Worm (Caenorhabditis elegans): ENCODE data around the gene clik-1.

clik-1 gene

ce11 chrV:6784853-6785492, 16.4 kb upstream of the clik-1 start, which contains the start of the genes spn-4 and spe-39:
TSS of gene spn-4 (minus strand) at chrV:6784903.
TSS of gene spe-39 (plus strand) at chrV:6785451.
- TF ChIP-seq F13C5.2 (tag; optimal IDR thresholded peaks at IDR 0.05) (peak; percentile 71), tbx-11 (GFP tag; IDR thresholded peaks at IDR 0.05) (no peak), sea-1 (GFP tag; conservative IDR thresholded peaks at IDR 0.05) (0 out of 2 replicates have a peak, but pooled peaks have one; percentile 56), ets-7 (tag; optimal IDR thresholded peaks at IDR 0.05) (peak; percentile 26), ceh-13 (GFP tag; optimal IDR thresholded peaks at IDR 0.05) (peak; percentile 3)

ce11 chrV:6783044-6783625, 14.6 kb upstream of the clik-1 start:
- no peak for TF ChIP-seq pes-1 (GFP tag; IDR thresholded peaks at IDR 0.05)
- TF ChIP-seq aly-1 (tag; optimal IDR thresholded peaks at IDR 0.05) = no peak
- TF ChIP-seq ama-1 (optimal IDR thresholded peaks at IDR 0.05) = no peak
- no peak for TF ChIP-seq tra-4 (tag; optimal IDR thresholded peaks at IDR 0.05)
- TF ChIP-seq B0310.2 (tag; optimal IDR thresholded peaks at IDR 0.05) = no peak
- no peak for TF ChIP-seq sea-1 (GFP tag; conservative IDR thresholded peaks at IDR 0.05)
- no peak for TF ChIP-seq ceh-13 (GFP tag; optimal IDR thresholded peaks at IDR 0.05)
- no peak for TF ChIP-seq ceh-36 (tag; optimal IDR thresholded peaks at IDR 0.05)
- no peak for TF ChIP-seq hmbx-1 (tag; optimal IDR thresholded peaks at IDR 0.05)
- no peak for TF ChIP-seq flt-1 (GFP tag; IDR thresholded peaks at IDR 0.05)
- TF ChIP-seq tbx-37 (GFP tag; conservative IDR thresholded peaks at IDR 0.05) = no peak
- TF ChIP-seq ets-7 (tag; optimal IDR thresholded peaks at IDR 0.05) = no peak
- TF ChIP-seq hnd-1 (tag; optimal IDR thresholded peaks at IDR 0.05) = no peak
- TF ChIP-seq F13C5.2 (tag; optimal IDR thresholded peaks at IDR 0.05) = no peak
- TF ChIP-seq hmg-4 (GFP tag; optimal IDR thresholded peaks at IDR 0.05) = no peak
- TF ChIP-seq scrt-1 (GFP tag; IDR thresholded peaks at IDR 0.05) = no peak
- no peak for TF ChIP-seq tbx-11 (GFP tag; IDR thresholded peaks at IDR 0.05)

ce11 chrV:6782260-6782659, 13.7 kb upstream of the clik-1 start:
- TF ChIP-seq tbx-37 (GFP tag; conservative IDR thresholded peaks at IDR 0.05) (no peak), tra-4 (tag; optimal IDR thresholded peaks at IDR 0.05) (no peak), hmg-4 (GFP tag; optimal IDR thresholded peaks at IDR 0.05) (no peak), hmbx-1 (tag; optimal IDR thresholded peaks at IDR 0.05) (no peak), F13C5.2 (tag; optimal IDR thresholded peaks at IDR 0.05) (no peak), ceh-13 (GFP tag; optimal IDR thresholded peaks at IDR 0.05) (no peak), pes-1 (GFP tag; IDR thresholded peaks at IDR 0.05) (no peak), ceh-36 (tag; optimal IDR thresholded peaks at IDR 0.05) (no peak)

- TF ChIP-seq tbx-37 (GFP tag; conservative IDR thresholded peaks at IDR 0.05) (no peak), ceh-36 (tag; optimal IDR thresholded peaks at IDR 0.05) (no peak), aly-1 (tag; optimal IDR thresholded peaks at IDR 0.05) (no peak), flt-1 (GFP tag; IDR thresholded peaks at IDR 0.05) (no peak), ceh-13 (GFP tag; optimal IDR thresholded peaks at IDR 0.05) (no peak), ets-7 (tag; optimal IDR thresholded peaks at IDR 0.05) (no peak), ama-1 (optimal IDR thresholded peaks at IDR 0.05) (no peak), pes-1 (GFP tag; IDR thresholded peaks at IDR 0.05) (no peak), scrt-1 (GFP tag; IDR thresholded peaks at IDR 0.05) (no peak), hmbx-1 (tag; optimal IDR thresholded peaks at IDR 0.05) (no peak), tra-4 (tag; optimal IDR thresholded peaks at IDR 0.05) (no peak), F13C5.2 (tag; optimal IDR thresholded peaks at IDR 0.05) (no peak), sea-1 (GFP tag; conservative IDR thresholded peaks at IDR 0.05) (no peak), B0310.2 (tag; optimal IDR thresholded peaks at IDR 0.05) (no peak), tbx-11 (GFP tag; IDR thresholded peaks at IDR 0.05) (no peak)
Measured at ce11 chrV:6780676-6781075, 12.1 kb upstream of the clik-1 start.

ce11 chrV:6780166-6780565, 11.6 kb upstream of the clik-1 start, which contains the start of gene ZC404.15:
TSS of gene ZC404.15 (plus strand) at chrV:6780466.
- TF ChIP-seq scrt-1 (GFP tag; IDR thresholded peaks at IDR 0.05) = no peak
- no peak for TF ChIP-seq sea-1 (GFP tag; conservative IDR thresholded peaks at IDR 0.05)
- no peak for TF ChIP-seq hmbx-1 (tag; optimal IDR thresholded peaks at IDR 0.05)
- no peak for TF ChIP-seq hnd-1 (tag; optimal IDR thresholded peaks at IDR 0.05)
- no peak for TF ChIP-seq ceh-13 (GFP tag; optimal IDR thresholded peaks at IDR 0.05)
- no peak for TF ChIP-seq ceh-36 (tag; optimal IDR thresholded peaks at IDR 0.05)
- no peak for TF ChIP-seq tbx-37 (GFP tag; conservative IDR thresholded peaks at IDR 0.05)
- no peak for TF ChIP-seq F13C5.2 (tag; optimal IDR thresholded peaks at IDR 0.05)
- no peak for TF ChIP-seq ets-7 (tag; optimal IDR thresholded peaks at IDR 0.05)
- no peak for TF ChIP-seq flt-1 (GFP tag; IDR thresholded peaks at IDR 0.05)
- TF ChIP-seq aly-1 (tag; optimal IDR thresholded peaks at IDR 0.05) = no peak
- TF ChIP-seq tra-4 (tag; optimal IDR thresholded peaks at IDR 0.05) = no peak
- TF ChIP-seq ama-1 (optimal IDR thresholded peaks at IDR 0.05) = no peak
- TF ChIP-seq tbx-11 (GFP tag; IDR thresholded peaks at IDR 0.05) = no peak
- no peak for TF ChIP-seq B0310.2 (tag; optimal IDR thresholded peaks at IDR 0.05)
- no peak for TF ChIP-seq pes-1 (GFP tag; IDR thresholded peaks at IDR 0.05)
- no peak for TF ChIP-seq hmg-4 (GFP tag; optimal IDR thresholded peaks at IDR 0.05)

ce11 chrV:6778457-6778856, 9.9 kb upstream of the clik-1 start:
- TF ChIP-seq ceh-13 (GFP tag; optimal IDR thresholded peaks at IDR 0.05) = no peak
- TF ChIP-seq tra-4 (tag; optimal IDR thresholded peaks at IDR 0.05) = no peak
- no peak for TF ChIP-seq sea-1 (GFP tag; conservative IDR thresholded peaks at IDR 0.05)
- TF ChIP-seq ceh-36 (tag; optimal IDR thresholded peaks at IDR 0.05) = no peak
- no peak for TF ChIP-seq scrt-1 (GFP tag; IDR thresholded peaks at IDR 0.05)
- TF ChIP-seq flt-1 (GFP tag; IDR thresholded peaks at IDR 0.05) = no peak
- TF ChIP-seq pes-1 (GFP tag; IDR thresholded peaks at IDR 0.05) = no peak
- no peak for TF ChIP-seq tbx-37 (GFP tag; conservative IDR thresholded peaks at IDR 0.05)

- TF ChIP-seq pes-1 (GFP tag; IDR thresholded peaks at IDR 0.05) = no peak
Measured at ce11 chrV:6775708-6776107, 7.2 kb upstream of the clik-1 start, which contains the start of gene srh-28. TSS of gene srh-28 (minus strand) at chrV:6775808.

All from whole organism, early embryonic.